Fruit fly (Drosophila melanogaster): Measurements from ENCODE around the gene jar.

Gene jar

DNA sequence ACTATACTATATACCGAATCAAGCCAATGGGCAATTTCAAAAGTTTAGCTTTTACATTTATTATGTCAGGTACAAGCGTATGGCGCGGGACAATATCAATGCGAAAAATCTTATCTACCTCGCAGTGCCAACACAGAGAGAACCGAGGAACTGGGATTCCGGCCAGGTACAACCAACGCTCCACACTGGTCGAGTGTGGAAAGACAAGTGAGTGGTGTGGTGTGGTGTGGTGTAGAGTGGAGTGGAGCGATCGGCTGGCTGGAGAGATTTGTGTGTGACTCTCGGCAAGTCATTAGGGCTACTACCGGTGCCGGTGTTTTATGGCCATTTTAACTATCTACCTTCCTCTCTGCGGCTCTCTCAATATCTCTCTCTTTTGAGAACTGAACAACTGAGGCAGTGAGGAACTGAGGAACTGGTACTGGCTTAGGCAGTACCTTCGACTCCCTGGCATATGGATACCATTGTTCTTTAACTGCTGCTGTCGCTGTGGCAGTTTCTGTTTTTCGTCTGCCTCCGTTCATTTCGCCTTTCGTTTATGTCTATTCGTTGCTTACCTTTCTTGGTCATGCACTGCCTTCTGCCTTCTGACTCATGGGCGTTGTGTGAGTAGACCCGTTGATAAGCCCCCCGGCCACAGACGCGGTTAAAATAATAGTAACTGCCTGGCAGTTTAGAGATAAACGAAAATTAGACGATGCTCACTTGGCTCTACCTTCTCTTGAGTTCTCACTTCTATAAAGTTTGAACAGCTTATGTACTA is 11.6 kb downstream of the jar start (continued):
- TF ChIP-seq slou (GFP tag; optimal IDR thresholded peaks at IDR 0.05) (peak; percentile 30), CG10274 (GFP tag; optimal IDR thresholded peaks at IDR 0.05) (peak; percentile 83), stwl (tag; optimal IDR thresholded peaks at IDR 0.05) (peak; percentile 17), Ssrp (tag; optimal IDR thresholded peaks at IDR 0.05) (peak; percentile 85), lab (GFP tag; optimal IDR thresholded peaks at IDR 0.05) (peak; percentile 95), Dref (GFP tag; IDR thresholded peaks at IDR 0.05) (peak; percentile 36; the same call in 1 of the 2 replicates), al (GFP tag; IDR thresholded peaks at IDR 0.05) (peak; percentile 85), Ets97D (GFP tag; optimal IDR thresholded peaks at IDR 0.05) (peak; percentile 61)

DNA sequence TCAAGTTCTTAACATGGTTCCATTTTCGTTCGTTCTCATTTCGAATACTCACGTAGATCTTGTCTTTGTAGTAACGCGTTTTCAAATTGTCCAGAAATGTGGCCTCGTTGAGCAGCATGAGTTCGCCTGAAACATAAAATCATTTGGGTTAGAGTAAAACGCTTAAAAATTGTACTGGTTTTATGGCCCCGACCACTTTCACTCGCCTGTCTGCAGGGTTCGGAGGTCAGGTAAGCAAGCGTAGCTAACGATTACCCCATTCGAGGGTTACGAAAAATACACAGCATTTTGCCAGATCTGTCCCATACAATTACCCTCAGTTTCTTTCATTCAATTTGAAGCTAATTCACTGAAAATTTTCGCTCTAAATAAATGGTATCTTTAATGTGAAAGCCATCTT is 12.7 kb downstream of the jar start:
- no peak for TF ChIP-seq CG7963 (GFP tag; IDR thresholded peaks at IDR 0.05; ENCODE audit: partially characterized antibody)
- TF ChIP-seq CG13287 (GFP tag; IDR thresholded peaks at IDR 0.05; ENCODE audit: partially characterized antibody), result no peak
- peak; percentile 60 for TF ChIP-seq zen (tag; optimal IDR thresholded peaks at IDR 0.05)
- no peak for TF ChIP-seq CG1832 (GFP tag; optimal IDR thresholded peaks at IDR 0.05)
- no peak for TF ChIP-seq fu2 (GFP tag; optimal IDR thresholded peaks at IDR 0.05)
- TF ChIP-seq Stat92E (GFP tag; optimal IDR thresholded peaks at IDR 0.05), result no peak
- no peak for TF ChIP-seq MBD-R2 (GFP tag; IDR thresholded peaks at IDR 0.05)
- TF ChIP-seq Hr78 (GFP tag; optimal IDR thresholded peaks at IDR 0.05), result peak in 1 of 2 experiments; percentile 49
- TF ChIP-seq Elba2 (GFP tag; optimal IDR thresholded peaks at IDR 0.05), result peak; percentile 31
- TF ChIP-seq cad (GFP tag; optimal IDR thresholded peaks at IDR 0.05), result peak; percentile 93

DNA sequence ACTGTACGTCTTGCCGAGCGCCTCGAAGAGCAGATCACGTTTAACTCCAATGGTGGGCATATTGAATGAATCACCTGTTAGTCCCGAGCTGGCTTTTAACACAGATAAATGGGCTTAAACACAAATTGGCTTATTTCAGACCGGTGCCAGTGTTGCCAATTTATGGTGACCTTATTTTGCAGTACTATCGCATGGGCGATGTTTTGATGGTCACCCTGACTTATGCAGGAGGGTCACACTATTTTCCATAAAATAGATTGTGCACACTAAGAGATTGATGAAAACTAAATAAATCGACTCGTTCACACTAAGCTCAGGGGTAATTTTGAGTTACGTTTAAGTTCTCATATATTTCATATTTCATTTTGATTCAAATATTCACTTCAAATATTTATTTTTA is 18.5 kb downstream of the jar start, which contains the start of gene beta-PheRS:
TSS of gene beta-PheRS (minus strand) at position 186 of the 400 bp plus-strand sequence.
- TF ChIP-seq zfh1 (GFP tag; IDR thresholded peaks at IDR 0.05) (no peak), nerfin-1 (tag; optimal IDR thresholded peaks at IDR 0.05) (no peak), CG2889 (GFP tag; IDR thresholded peaks at IDR 0.05) (no peak), ATbp (GFP tag; optimal IDR thresholded peaks at IDR 0.05) (no peak), CG12744 (GFP tag; optimal IDR thresholded peaks at IDR 0.05) (no peak), Optix (GFP tag; IDR thresholded peaks at IDR 0.05) (no peak), CG1602 (GFP tag; optimal IDR thresholded peaks at IDR 0.05) (peak; percentile 26), CG12071 (GFP tag; optimal IDR thresholded peaks at IDR 0.05) (no peak), MTF-1 (GFP tag; optimal IDR thresholded peaks at IDR 0.05; ENCODE audit: borderline replicate concordance) (no peak), org-1 (GFP tag; optimal IDR thresholded peaks at IDR 0.05) (no peak), gt (GFP tag; IDR thresholded peaks at IDR 0.05) (no peak), CG15514 (GFP tag; optimal IDR thresholded peaks at IDR 0.05) (no peak), Dp (GFP tag; optimal IDR thresholded peaks at IDR 0.05) (peak; percentile 55), CG12219 (GFP tag; optimal IDR thresholded peaks at IDR 0.05) (no peak), Drgx (GFP tag; IDR thresholded peaks at IDR 0.05) (peak; percentile 10; the same call in 1 of the 2 replicates), sd (tag; optimal IDR thresholded peaks at IDR 0.05) (no peak), Hr3 (GFP tag; optimal IDR thresholded peaks at IDR 0.05) (peak; percentile 94), gcm (GFP tag; optimal IDR thresholded peaks at IDR 0.05) (no peak), Chrac-16 (GFP tag; optimal IDR thresholded peaks at IDR 0.05) (peak; percentile 29), ind (GFP tag; optimal IDR thresholded peaks at IDR 0.05) (no peak), CG4820 (GFP tag; optimal IDR thresholded peaks at IDR 0.05) (peak; percentile 31), Poxn (GFP tag; IDR thresholded peaks at IDR 0.05) (no peak), Hr39 (optimal IDR thresholded peaks at IDR 0.05) (no peak), HLH3B (GFP tag; IDR thresholded peaks at IDR 0.05) (peak; percentile 42; the same call in 1 of the 2 replicates), grau (tag; optimal IDR thresholded peaks at IDR 0.05) (no peak), CG10462 (GFP tag; optimal IDR thresholded peaks at IDR 0.05) (no peak), sima (GFP tag; optimal IDR thresholded peaks at IDR 0.05) (no peak), Atf-2 (GFP tag; optimal IDR thresholded peaks at IDR 0.05) (no peak), HHEX (GFP tag; optimal IDR thresholded peaks at IDR 0.05) (no peak), Oaz (GFP tag; IDR thresholded peaks at IDR 0.05) (no peak)

All from whole organism, embryonic.